Worm (Caenorhabditis elegans) whole organism, L1 larva: ENCODE measurements around the gene K08E4.7.

Experiments used
- alr-1 ChIP-seq: fragments of 200-800 bp; sonication (Bioruptor generic); optimal IDR thresholded peaks from 2 replicates; lab custom pipeline; 2018; ENCODE audit warnings: borderline replicate concordance, mild to moderate bottlenecking, missing genetic modification characterization, missing compliant biosample characterization
- ama-1 ChIP-seq: fragments of 150-350 bp; optimal IDR thresholded peaks from 2 replicates; lab custom pipeline; 2014
- ceh-82 ChIP-seq, 3 experiments: fragments of 150-350 bp in 1 of 3; sonication (generic microtip) in 2 of 3; optimal IDR thresholded peaks; 2 replicates each; lab custom pipeline; 2014 to 2017; ENCODE audit warnings: missing biosample characterization in 3 of 3, missing genetic modification characterization in 3 of 3
- elt-3 ChIP-seq, 6 experiments: fragments of 150-350 bp in 1 of 6; sonication (generic microtip); optimal IDR thresholded peaks; 2 replicates each; lab custom pipeline; 2017 to 2018; ENCODE audit warnings: missing biosample characterization in 6 of 6, missing genetic modification characterization in 6 of 6, inconsistent platforms in 1 of 6
- hpl-2 ChIP-seq: fragments of 150-350 bp; optimal IDR thresholded peaks from 2 replicates; lab custom pipeline; 2014; ENCODE audit warnings: missing biosample characterization, missing genetic modification reagents, missing genetic modification characterization
- mep-1 ChIP-seq: fragments of 150-350 bp; optimal IDR thresholded peaks from 2 replicates; lab custom pipeline; 2014; ENCODE audit warnings: missing biosample characterization, missing genetic modification characterization
- nhr-237 ChIP-seq: fragments of 150-350 bp; optimal IDR thresholded peaks from 2 replicates; lab custom pipeline; 2014; ENCODE audit warnings: missing biosample characterization, missing genetic modification characterization
- rnt-1 ChIP-seq: sonication (generic microtip); optimal IDR thresholded peaks from 2 replicates; lab custom pipeline; 2016; ENCODE audit warnings: mild to moderate bottlenecking, missing genetic modification characterization, moderate library complexity, missing compliant biosample characterization

DNA sequence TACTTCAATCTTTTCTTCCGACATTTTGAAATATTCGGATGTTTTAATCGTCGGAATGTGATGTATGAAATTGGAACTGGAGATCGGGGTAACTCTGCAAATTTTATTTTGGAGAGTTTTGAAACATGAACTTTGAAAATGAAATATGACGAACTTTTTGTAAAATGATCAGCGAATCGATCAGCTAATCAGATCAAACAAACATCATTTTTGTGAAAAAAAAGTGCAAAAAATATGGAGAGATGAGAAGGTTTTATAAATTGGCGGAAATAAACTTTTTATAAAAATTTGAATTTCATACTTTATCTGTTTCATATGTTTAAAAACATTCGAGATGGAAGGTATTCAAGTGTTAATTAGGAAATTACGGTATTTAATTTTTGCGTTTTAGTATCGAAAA lies 35.9 kb downstream of the K08E4.7 start, which contains the start of gene dlc-2:
- TF ChIP-seq hpl-2 (GFP tag; lab: Kevin White, UChicago) (no peak), alr-1 (no peak), elt-3 (tag; optimal IDR thresholded peaks at IDR 0.05; lab: Kevin White, UChicago) (no peak), rnt-1 (no peak), nhr-237 (tag; lab: Kevin White, UChicago) (no peak), ama-1 (no peak), mep-1 (tag; lab: Kevin White, UChicago) (no peak), ceh-82 (tag; optimal IDR thresholded peaks at IDR 0.05; lab: Kevin White, UChicago) (no peak)
